Fruit fly (Drosophila melanogaster) whole organism, embryonic: Measurements from ENCODE around the gene holn1.

Source experiments
- Bgb ChIP-seq: fragments of 200-800 bp; sonication (Bioruptor generic); IDR thresholded peaks from 2 replicates; pipeline ENCODE4 v1.3.6; 2022; ENCODE audit warnings: missing biosample characterization, missing genetic modification characterization; ENCODE audit not compliant: partially characterized antibody
- CG10267 ChIP-seq: fragments of 200-800 bp; sonication (Bioruptor generic); optimal IDR thresholded peaks from 2 replicates; lab custom pipeline; 2018; ENCODE audit warnings: missing biosample characterization, mild to moderate bottlenecking, missing genetic modification characterization, moderate library complexity
- CG12659 ChIP-seq: fragments of 200-800 bp; sonication (Bioruptor generic); optimal IDR thresholded peaks from 3 replicates; lab custom pipeline; 2017; ENCODE audit warnings: mild to moderate bottlenecking, missing biosample characterization, missing genetic modification reagents, missing genetic modification characterization
- CG13287 ChIP-seq: fragments of 200-800 bp; sonication (Bioruptor generic); IDR thresholded peaks from 2 replicates; pipeline ENCODE4 v1.3.6; 2022; ENCODE audit warnings: missing biosample characterization, missing genetic modification characterization; ENCODE audit not compliant: partially characterized antibody
- CG16813 ChIP-seq: fragments of 200-800 bp; sonication (Bioruptor generic); IDR thresholded peaks from 3 replicates; pipeline ENCODE4 v1.3.6; 2022; ENCODE audit warnings: missing biosample characterization, missing genetic modification characterization; ENCODE audit not compliant: partially characterized antibody
- CG17829 ChIP-seq: fragments of 200-800 bp; optimal IDR thresholded peaks from 2 replicates; lab custom pipeline; 2019; ENCODE audit warnings: missing biosample characterization, mild to moderate bottlenecking, missing genetic modification characterization, moderate library complexity
- CG2116 ChIP-seq: fragments of 200-800 bp; sonication (Bioruptor generic); optimal IDR thresholded peaks from 3 replicates; lab custom pipeline; 2018; ENCODE audit warnings: missing biosample characterization, mild to moderate bottlenecking, missing genetic modification characterization
- CG30020 ChIP-seq: fragments of 200-800 bp; optimal IDR thresholded peaks from 2 replicates; lab custom pipeline; 2019; ENCODE audit warnings: missing biosample characterization, mild to moderate bottlenecking, missing genetic modification characterization, moderate library complexity
- CG34224 ChIP-seq: fragments of 200-800 bp; sonication (Bioruptor generic); IDR thresholded peaks from 3 replicates; pipeline ENCODE4 v1.3.6; 2022; ENCODE audit warnings: missing biosample characterization, missing genetic modification characterization; ENCODE audit not compliant: partially characterized antibody
- CG6791 ChIP-seq: fragments of 200-800 bp; sonication (Bioruptor generic); IDR thresholded peaks from 3 replicates; pipeline ENCODE4 v1.3.6; 2022; ENCODE audit warnings: missing biosample characterization, missing genetic modification characterization; ENCODE audit not compliant: partially characterized antibody
- CG6813 ChIP-seq: fragments of 200-800 bp; sonication (Bioruptor generic); optimal IDR thresholded peaks from 2 replicates; lab custom pipeline; 2017; ENCODE audit warnings: missing biosample characterization, missing genetic modification characterization, mild to moderate bottlenecking, moderate library complexity, missing genetic modification reagents
- CG7963 ChIP-seq: fragments of 200-800 bp; sonication (Bioruptor generic); IDR thresholded peaks from 3 replicates; pipeline ENCODE4 v1.3.6; 2022; ENCODE audit warnings: missing biosample characterization, missing genetic modification characterization; ENCODE audit not compliant: partially characterized antibody
- CG8478 ChIP-seq: fragments of >200 bp; optimal IDR thresholded peaks from 2 replicates; lab custom pipeline; 2018
- Doc3 ChIP-seq: fragments of 200-800 bp; sonication (Bioruptor generic); IDR thresholded peaks from 3 replicates; pipeline ENCODE4 v1.3.6; 2022; ENCODE audit warnings: missing biosample characterization, missing genetic modification characterization; ENCODE audit not compliant: partially characterized antibody
- Dp ChIP-seq: fragments of 200-800 bp; sonication (Bioruptor generic); optimal IDR thresholded peaks from 2 replicates; lab custom pipeline; 2018; ENCODE audit warnings: missing biosample characterization, mild to moderate bottlenecking, missing genetic modification characterization, moderate library complexity
- E2f2 ChIP-seq: fragments of 200-800 bp; sonication (Bioruptor generic); IDR thresholded peaks from 2 replicates; pipeline ENCODE4 v1.3.6; 2022; ENCODE audit warnings: missing biosample characterization, missing genetic modification characterization
- HLH4C ChIP-seq: fragments of 200-800 bp; sonication (Bioruptor generic); IDR thresholded peaks from 3 replicates; pipeline ENCODE4 v1.3.6; 2022; ENCODE audit warnings: missing biosample characterization, missing genetic modification characterization; ENCODE audit not compliant: partially characterized antibody
- Hr78 ChIP-seq, 2 experiments: fragments of 200-800 bp in 1 of 2; fragments of >200 bp in 1 of 2; sonication (Bioruptor generic) in 1 of 2; optimal IDR thresholded peaks; 2 replicates each; lab custom pipeline; 2017 to 2019; ENCODE audit warnings: missing biosample characterization in 2 of 2, missing genetic modification characterization in 2 of 2, mild to moderate bottlenecking in 1 of 2, moderate library complexity in 1 of 2
- MBD-R2 ChIP-seq: fragments of 200-800 bp; sonication (Bioruptor generic); IDR thresholded peaks from 2 replicates; pipeline ENCODE4 v1.3.6; 2022; ENCODE audit warnings: missing biosample characterization, missing genetic modification characterization
- MESR4 ChIP-seq: fragments of 200-800 bp; sonication (Bioruptor generic); optimal IDR thresholded peaks from 2 replicates; lab custom pipeline; 2018; ENCODE audit warnings: missing biosample characterization, mild to moderate bottlenecking, missing genetic modification characterization, moderate library complexity
- Med ChIP-seq: fragments of 200-800 bp; sonication (Bioruptor generic); peaks from one replicate; lab custom pipeline; 2016; ENCODE audit warnings: missing biosample characterization, missing genetic modification characterization, mild to moderate bottlenecking, inconsistent platforms, moderate library complexity
- Myb ChIP-seq: fragments of 200-800 bp; sonication (Bioruptor generic); optimal IDR thresholded peaks from 2 replicates; lab custom pipeline; 2016; ENCODE audit warnings: missing biosample characterization, missing genetic modification characterization
- Opbp ChIP-seq: fragments of 200-800 bp; sonication (Bioruptor generic); IDR thresholded peaks from 3 replicates; pipeline ENCODE4 v1.3.6; 2022; ENCODE audit warnings: missing biosample characterization, missing genetic modification characterization; ENCODE audit not compliant: partially characterized antibody
- Scr ChIP-seq: fragments of 200-800 bp; sonication (Bioruptor generic); IDR thresholded peaks from 2 replicates; pipeline ENCODE4 v1.3.6; 2022; ENCODE audit warnings: missing biosample characterization, missing genetic modification characterization; ENCODE audit not compliant: partially characterized antibody
- Sin3A ChIP-seq: fragments of >200 bp; optimal IDR thresholded peaks from 2 replicates; lab custom pipeline; 2018
- dati ChIP-seq: fragments of 200-800 bp; sonication (Bioruptor generic); IDR thresholded peaks from 2 replicates; pipeline ENCODE4 v1.3.6; 2022; ENCODE audit warnings: missing biosample characterization, missing genetic modification characterization
- gsb-n ChIP-seq: fragments of 200-800 bp; sonication (Bioruptor generic); optimal IDR thresholded peaks from 3 replicates; lab custom pipeline; 2018; ENCODE audit warnings: missing biosample characterization, mild to moderate bottlenecking, missing genetic modification characterization
- hbn ChIP-seq: fragments of 200-800 bp; sonication (Bioruptor generic); IDR thresholded peaks from 2 replicates; pipeline ENCODE4 v1.3.6; 2022; ENCODE audit warnings: missing biosample characterization, missing genetic modification characterization; ENCODE audit not compliant: partially characterized antibody
- her ChIP-seq: fragments of 200-800 bp; sonication (Bioruptor generic); optimal IDR thresholded peaks from 2 replicates; lab custom pipeline; 2016; ENCODE audit warnings: missing biosample characterization, missing genetic modification characterization
- inv ChIP-seq: fragments of 200-800 bp; sonication (Bioruptor generic); IDR thresholded peaks from 2 replicates; pipeline ENCODE4 v1.3.6; 2022; ENCODE audit warnings: missing biosample characterization, missing genetic modification characterization; ENCODE audit not compliant: partially characterized antibody
- kah ChIP-seq: fragments of 200-800 bp; sonication (Bioruptor generic); optimal IDR thresholded peaks from 2 replicates; lab custom pipeline; 2018; ENCODE audit warnings: missing biosample characterization, mild to moderate bottlenecking, missing genetic modification characterization
- kni ChIP-seq: fragments of 200-800 bp; sonication (Bioruptor generic); optimal IDR thresholded peaks from 3 replicates; lab custom pipeline; 2017; ENCODE audit warnings: mild to moderate bottlenecking, missing biosample characterization, missing genetic modification reagents, missing genetic modification characterization
- mld ChIP-seq: fragments of 200-800 bp; sonication (Bioruptor generic); IDR thresholded peaks from 3 replicates; pipeline ENCODE4 v1.3.6; 2022; ENCODE audit warnings: missing biosample characterization, missing genetic modification characterization; ENCODE audit not compliant: partially characterized antibody
- nerfin-2 ChIP-seq: fragments of 200-800 bp; sonication (Bioruptor generic); IDR thresholded peaks from 2 replicates; pipeline ENCODE4 v1.3.6; 2022; ENCODE audit warnings: missing biosample characterization, missing genetic modification characterization; ENCODE audit not compliant: partially characterized antibody
- onecut ChIP-seq: fragments of 200-800 bp; sonication (Bioruptor generic); IDR thresholded peaks from 2 replicates; pipeline ENCODE4 v1.3.6; 2022; ENCODE audit warnings: missing biosample characterization, missing genetic modification characterization
- otp ChIP-seq: fragments of 200-800 bp; sonication (Bioruptor generic); IDR thresholded peaks from 3 replicates; pipeline ENCODE4, ENCODE4 v1.3.6; 2022; ENCODE audit warnings: missing biosample characterization, missing genetic modification characterization
- pfk ChIP-seq: fragments of 200-800 bp; sonication (Bioruptor generic); optimal IDR thresholded peaks from 2 replicates; lab custom pipeline; 2018; ENCODE audit warnings: missing biosample characterization, mild to moderate bottlenecking, missing genetic modification characterization, moderate library complexity
- scrt ChIP-seq: fragments of 200-800 bp; sonication (Bioruptor generic); optimal IDR thresholded peaks from 2 replicates; lab custom pipeline; 2018; ENCODE audit warnings: missing biosample characterization, mild to moderate bottlenecking, missing genetic modification characterization, moderate library complexity
- slp2 ChIP-seq: fragments of 200-800 bp; sonication (Bioruptor generic); optimal IDR thresholded peaks from 2 replicates; lab custom pipeline; 2016; ENCODE audit warnings: missing biosample characterization, missing genetic modification characterization
- sna ChIP-seq: fragments of 200-800 bp; sonication (Bioruptor generic); IDR thresholded peaks from 2 replicates; pipeline ENCODE4 v1.3.6; 2022; ENCODE audit warnings: missing biosample characterization, missing genetic modification characterization; ENCODE audit not compliant: partially characterized antibody
- stwl ChIP-seq: fragments of 200-800 bp; sonication (Bioruptor generic); optimal IDR thresholded peaks from 3 replicates; lab custom pipeline; 2018; ENCODE audit warnings: missing biosample characterization, mild to moderate bottlenecking, missing genetic modification characterization, moderate library complexity
- sug ChIP-seq: fragments of 200-800 bp; optimal IDR thresholded peaks from 2 replicates; lab custom pipeline; 2019; ENCODE audit warnings: missing biosample characterization, mild to moderate bottlenecking, missing genetic modification characterization, moderate library complexity
- tna ChIP-seq: fragments of 200-800 bp; sonication (Bioruptor generic); IDR thresholded peaks from 2 replicates; pipeline ENCODE4 v1.3.6; 2022; ENCODE audit warnings: missing biosample characterization, missing genetic modification characterization; ENCODE audit not compliant: partially characterized antibody
- unc-4 ChIP-seq: fragments of 200-800 bp; sonication (Bioruptor generic); IDR thresholded peaks from 2 replicates; pipeline ENCODE4 v1.3.6; 2022; ENCODE audit warnings: missing biosample characterization, missing genetic modification characterization; ENCODE audit not compliant: partially characterized antibody
- vnd ChIP-seq: fragments of 200-800 bp; sonication (Bioruptor generic); IDR thresholded peaks from 3 replicates; pipeline ENCODE4 v1.3.6; 2022; ENCODE audit warnings: missing biosample characterization, missing genetic modification characterization; ENCODE audit not compliant: partially characterized antibody
- zen2 ChIP-seq: fragments of 200-800 bp; sonication (Bioruptor generic); IDR thresholded peaks from 3 replicates; pipeline ENCODE4 v1.3.6; 2022; ENCODE audit warnings: missing biosample characterization, missing genetic modification characterization; ENCODE audit not compliant: partially characterized antibody

Gene holn1

DNA sequence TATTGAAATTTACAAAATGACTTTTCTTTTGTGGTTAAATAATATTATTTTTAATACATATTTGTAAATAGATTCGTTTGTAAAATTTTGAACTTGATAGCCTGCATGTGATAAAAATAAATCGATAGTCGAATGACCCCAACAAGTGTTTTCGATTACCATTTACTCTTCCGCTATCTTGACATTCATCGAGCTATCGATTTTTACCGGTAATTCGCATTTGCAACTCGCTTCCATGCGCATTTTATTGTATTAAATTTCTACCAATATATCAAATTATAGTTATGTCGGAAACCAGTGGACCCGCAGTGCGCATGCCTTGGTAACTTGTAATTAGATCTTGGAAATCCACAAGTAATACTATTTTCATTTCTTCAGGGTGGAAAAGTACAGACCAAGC, 16.8 kb upstream of the holn1 start, which contains the start of gene RfC3 (continued):
- TF ChIP-seq CG34224 (GFP tag; lab: Robert Waterston, UW) (peak; percentile 98), sug (tag; lab: Kevin White, UChicago) (peak; percentile 20), pfk (peak; percentile 48), CG30020 (tag; lab: Kevin White, UChicago) (peak; percentile 92), MBD-R2 (GFP tag; lab: Robert Waterston, UW) (peak; percentile 51; the same call in 1 of the 2 replicates), dati (GFP tag; lab: Robert Waterston, UW) (no peak), Med (GFP tag; lab: Kevin White, UChicago) (peak; percentile 54), tna (peak; percentile 97), stwl (tag; lab: Kevin White, UChicago) (peak; percentile 75), CG6791 (GFP tag; lab: Robert Waterston, UW) (peak; percentile 89), E2f2 (GFP tag; lab: Robert Waterston, UW) (peak; percentile 90), Doc3 (GFP tag; lab: Robert Waterston, UW) (peak; percentile 75), CG12659 (peak; percentile 7), vnd (GFP tag; lab: Robert Waterston, UW) (peak; percentile 87), slp2 (no peak), CG17829 (tag; lab: Kevin White, UChicago) (peak; percentile 2), mld (peak; percentile 94), hbn (GFP tag; lab: Robert Waterston, UW) (peak; percentile 79), her (no peak), HLH4C (GFP tag; lab: Robert Waterston, UW) (peak; percentile 98), CG2116 (GFP tag; lab: Kevin White, UChicago) (peak; percentile 94), Hr78 (GFP tag; optimal IDR thresholded peaks at IDR 0.05; lab: Kevin White, UChicago) (peak in 1 of 2 experiments; percentile 93), CG8478 (no peak), inv (GFP tag; lab: Robert Waterston, UW) (peak; percentile 89), otp (GFP tag; lab: Robert Waterston, UW) (no peak), Scr (GFP tag; lab: Robert Waterston, UW) (peak; percentile 81), CG10267 (tag; lab: Kevin White, UChicago) (peak; percentile 21), Myb (GFP tag; lab: Kevin White, UChicago) (peak; percentile 85), MESR4 (GFP tag; lab: Kevin White, UChicago) (peak; percentile 29), scrt (GFP tag; lab: Kevin White, UChicago) (peak; percentile 90), Bgb (GFP tag; lab: Robert Waterston, UW) (peak; percentile 83), kah (peak; percentile 62), CG16813 (GFP tag; lab: Robert Waterston, UW) (peak; percentile 72; the same call in 2 of the 3 replicates), sna (GFP tag; lab: Robert Waterston, UW) (peak; percentile 79), unc-4 (GFP tag; lab: Robert Waterston, UW) (peak; percentile 75), gsb-n (tag; lab: Kevin White, UChicago) (no peak), Dp (GFP tag; lab: Kevin White, UChicago) (peak; percentile 92), nerfin-2 (peak; percentile 94), CG13287 (GFP tag; lab: Robert Waterston, UW) (peak; percentile 92), onecut (GFP tag; lab: Robert Waterston, UW) (peak; percentile 54; the same call in 1 of the 2 replicates), Sin3A (no peak), CG6813 (no peak), CG7963 (GFP tag; lab: Robert Waterston, UW) (peak; percentile 94), zen2 (GFP tag; lab: Robert Waterston, UW) (peak; percentile 96), Opbp (GFP tag; lab: Robert Waterston, UW) (peak; percentile 73; the same call in 2 of the 3 replicates), kni (GFP tag; lab: Kevin White, UChicago) (no peak)
